Worm (Caenorhabditis elegans) whole organism, young adult: Measurements from ENCODE around the gene F59A6.12.

ENCODE experiments used
- F22D6.2 ChIP-seq: sonication (generic microtip); optimal IDR thresholded peaks from 2 replicates; lab custom pipeline; 2016; ENCODE audit warnings: mild to moderate bottlenecking, missing genetic modification characterization, missing compliant biosample characterization
- Y53G8AR.9 ChIP-seq: fragments of 200-800 bp; sonication (Bioruptor generic); conservative IDR thresholded peaks from 2 replicates; pipeline ENCODE4 v1.3.6; 2022; ENCODE audit warnings: missing genetic modification reagents, missing genetic modification characterization, missing compliant biosample characterization
- ceh-79 ChIP-seq: sonication (generic microtip); optimal IDR thresholded peaks from 2 replicates; lab custom pipeline; 2017; ENCODE audit warnings: mild to moderate bottlenecking, missing genetic modification characterization, missing compliant biosample characterization
- ceh-91 ChIP-seq: fragments of 200-800 bp; sonication (Bioruptor generic); IDR thresholded peaks from 2 replicates; pipeline ENCODE4 v1.3.6; 2022; ENCODE audit warnings: missing genetic modification reagents, missing genetic modification characterization, missing compliant biosample characterization
- lin-26 ChIP-seq: fragments of 200-800 bp; sonication (Bioruptor generic); IDR thresholded peaks from 2 replicates; pipeline ENCODE4 v1.3.6; 2022; ENCODE audit warnings: missing genetic modification reagents, missing genetic modification characterization, missing compliant biosample characterization
- lin-35 ChIP-seq, 3 experiments: fragments of 150-350 bp in 2 of 3; sonication (generic microtip) in 1 of 3; optimal IDR thresholded peaks; 2 replicates each; lab custom pipeline; 2014 to 2018; ENCODE audit warnings: missing biosample characterization in 3 of 3, missing genetic modification characterization in 3 of 3, missing genetic modification reagents in 3 of 3
- unc-62 ChIP-seq: fragments of 150-350 bp; optimal IDR thresholded peaks from 2 replicates; lab custom pipeline; 2014; ENCODE audit warnings: missing biosample characterization, missing genetic modification reagents, missing genetic modification characterization

DNA sequence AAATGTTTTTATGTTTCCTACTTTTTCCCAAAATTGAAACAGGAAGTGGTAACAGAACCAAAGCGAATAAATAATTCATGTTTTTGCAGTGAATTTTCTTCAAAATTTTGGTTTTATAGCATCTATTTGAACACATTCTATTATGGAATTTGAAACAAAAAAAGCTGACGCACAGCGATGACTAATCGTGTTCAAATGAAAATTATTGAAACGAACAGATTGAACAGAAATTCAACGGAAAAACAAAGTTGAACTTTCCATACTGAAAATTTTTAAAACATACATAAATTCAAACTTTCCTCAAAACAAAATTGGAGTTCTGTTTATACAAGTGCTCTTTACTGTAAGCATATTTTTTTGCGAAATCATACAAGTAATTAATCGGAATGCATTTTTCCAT lies at the start of gene F59A6.12:
- TF ChIP-seq lin-26 (GFP tag; lab: Robert Waterston, UW) (no peak), ceh-79 (tag; lab: Kevin White, UChicago) (no peak), unc-62 (GFP tag; lab: Kevin White, UChicago) (no peak), lin-35 (GFP tag; optimal IDR thresholded peaks at IDR 0.05; lab: Kevin White, UChicago) (no peak), Y53G8AR.9 (GFP tag; lab: Robert Waterston, UW) (no peak), F22D6.2 (no peak), ceh-91 (GFP tag; lab: Robert Waterston, UW) (no peak)
